Worm (Caenorhabditis elegans) whole organism, L1 larva: ENCODE measurements around the gene Y113G7B.12.

Experiments used
- blmp-1 ChIP-seq: fragments of 150-350 bp; optimal IDR thresholded peaks from 2 replicates; lab custom pipeline; 2014; ENCODE audit warnings: missing biosample characterization, missing genetic modification characterization
- dpl-1 ChIP-seq, 3 experiments: fragments of 150-350 bp in 2 of 3; sonication (generic microtip) in 1 of 3; optimal IDR thresholded peaks; 2 replicates each; lab custom pipeline; 2014 to 2017; ENCODE audit warnings: missing biosample characterization in 3 of 3, missing genetic modification characterization in 3 of 3, missing genetic modification reagents in 3 of 3
- egl-27 ChIP-seq, 2 experiments: fragments of 150-350 bp in 1 of 2; sonication (generic microtip); optimal IDR thresholded peaks; 3 replicates each; lab custom pipeline; 2017 to 2018; ENCODE audit warnings: missing biosample characterization in 2 of 2, missing genetic modification characterization in 2 of 2, missing genetic modification reagents in 2 of 2
- elt-2 ChIP-seq: sonication (generic microtip); optimal IDR thresholded peaks from 2 replicates; lab custom pipeline; 2016; ENCODE audit warnings: missing genetic modification characterization, mild to moderate bottlenecking, inconsistent platforms, missing compliant biosample characterization, missing genetic modification reagents
- elt-3 ChIP-seq, 6 experiments: fragments of 150-350 bp in 1 of 6; sonication (generic microtip); optimal IDR thresholded peaks; 2 replicates each; lab custom pipeline; 2017 to 2018; ENCODE audit warnings: missing biosample characterization in 6 of 6, missing genetic modification characterization in 6 of 6, inconsistent platforms in 1 of 6
- ets-5 ChIP-seq: fragments of 200-800 bp; sonication (Bioruptor generic); IDR thresholded peaks from 2 replicates; pipeline ENCODE4 v1.3.6; 2022; ENCODE audit warnings: missing genetic modification characterization, missing compliant biosample characterization
- fos-1 ChIP-seq: fragments of 150-350 bp; optimal IDR thresholded peaks from 2 replicates; lab custom pipeline; 2014; ENCODE audit warnings: missing biosample characterization, missing genetic modification characterization
- lin-13 ChIP-seq: fragments of 150-350 bp; optimal IDR thresholded peaks from 2 replicates; lab custom pipeline; 2014; ENCODE audit warnings: missing biosample characterization, missing genetic modification reagents, missing genetic modification characterization
- lin-35 ChIP-seq, 2 experiments: fragments of 150-350 bp; optimal IDR thresholded peaks; 2 replicates each; lab custom pipeline; 2014; ENCODE audit warnings: missing biosample characterization in 2 of 2, missing genetic modification characterization in 2 of 2, missing genetic modification reagents in 2 of 2
- nhr-76 ChIP-seq: sonication (generic microtip); optimal IDR thresholded peaks from 2 replicates; lab custom pipeline; 2017; ENCODE audit warnings: missing biosample characterization, missing genetic modification characterization
- nhr-90 ChIP-seq: sonication (generic microtip); optimal IDR thresholded peaks from 2 replicates; lab custom pipeline; 2016; ENCODE audit warnings: mild to moderate bottlenecking, missing genetic modification characterization, missing compliant biosample characterization; ENCODE audit not compliant: poor library complexity
- snpc-4 ChIP-seq: fragments of 150-350 bp; optimal IDR thresholded peaks from 2 replicates; lab custom pipeline; 2014; ENCODE audit warnings: missing biosample characterization, missing genetic modification characterization
- unc-62 ChIP-seq: fragments of 150-350 bp; optimal IDR thresholded peaks from 2 replicates; lab custom pipeline; 2014; ENCODE audit warnings: missing biosample characterization, missing genetic modification reagents, missing genetic modification characterization
- ztf-4 ChIP-seq: fragments of 150-350 bp; optimal IDR thresholded peaks from 2 replicates; lab custom pipeline; 2014; ENCODE audit warnings: missing biosample characterization, missing genetic modification characterization

DNA sequence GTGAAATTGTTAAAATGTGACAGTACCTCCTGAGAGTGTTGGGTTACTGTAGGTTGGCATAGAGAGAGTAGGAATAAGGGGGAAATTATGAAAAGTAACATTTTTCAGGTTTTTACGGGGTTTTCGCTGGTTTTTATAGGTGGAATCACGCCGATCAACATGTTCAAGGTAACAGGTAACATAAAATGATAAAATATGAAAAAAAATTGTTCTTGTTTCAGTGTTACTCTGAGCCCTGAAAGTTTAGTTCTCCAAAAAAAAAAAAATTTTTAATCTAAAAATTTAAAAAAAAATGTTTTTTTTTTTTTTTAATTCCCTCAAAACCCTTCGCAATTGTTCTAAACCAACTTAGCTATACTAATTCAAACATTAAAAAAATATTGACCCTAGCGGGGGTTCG is 21.3 kb upstream of the Y113G7B.12 start, which contains the start of gene Y113G7B.15:
- TF ChIP-seq egl-27 (tag; optimal IDR thresholded peaks at IDR 0.05; lab: Kevin White, UChicago): no peak
- TF ChIP-seq snpc-4 (tag; lab: Kevin White, UChicago): no peak
- no peak for TF ChIP-seq nhr-90 (tag; lab: Kevin White, UChicago)
- no peak for TF ChIP-seq fos-1 (tag; lab: Kevin White, UChicago)
- no peak for TF ChIP-seq dpl-1 (GFP tag; optimal IDR thresholded peaks at IDR 0.05; lab: Kevin White, UChicago)
- no peak for TF ChIP-seq lin-35 (GFP tag; optimal IDR thresholded peaks at IDR 0.05; lab: Kevin White, UChicago)
- TF ChIP-seq unc-62 (GFP tag; lab: Kevin White, UChicago): no peak
- no peak for TF ChIP-seq blmp-1 (tag; lab: Kevin White, UChicago)
- TF ChIP-seq ets-5 (GFP tag; lab: Robert Waterston, UW): no peak
- TF ChIP-seq nhr-76: no peak
- no peak for TF ChIP-seq lin-13 (GFP tag; lab: Kevin White, UChicago)
- no peak for TF ChIP-seq ztf-4 (tag; lab: Kevin White, UChicago)
- no peak for TF ChIP-seq elt-3 (tag; optimal IDR thresholded peaks at IDR 0.05; lab: Kevin White, UChicago)
- no peak for TF ChIP-seq elt-2 (tag; lab: Kevin White, UChicago)
